Fruit fly (Drosophila melanogaster): ENCODE results near the gene primo-1.

Gene primo-1

DNA sequence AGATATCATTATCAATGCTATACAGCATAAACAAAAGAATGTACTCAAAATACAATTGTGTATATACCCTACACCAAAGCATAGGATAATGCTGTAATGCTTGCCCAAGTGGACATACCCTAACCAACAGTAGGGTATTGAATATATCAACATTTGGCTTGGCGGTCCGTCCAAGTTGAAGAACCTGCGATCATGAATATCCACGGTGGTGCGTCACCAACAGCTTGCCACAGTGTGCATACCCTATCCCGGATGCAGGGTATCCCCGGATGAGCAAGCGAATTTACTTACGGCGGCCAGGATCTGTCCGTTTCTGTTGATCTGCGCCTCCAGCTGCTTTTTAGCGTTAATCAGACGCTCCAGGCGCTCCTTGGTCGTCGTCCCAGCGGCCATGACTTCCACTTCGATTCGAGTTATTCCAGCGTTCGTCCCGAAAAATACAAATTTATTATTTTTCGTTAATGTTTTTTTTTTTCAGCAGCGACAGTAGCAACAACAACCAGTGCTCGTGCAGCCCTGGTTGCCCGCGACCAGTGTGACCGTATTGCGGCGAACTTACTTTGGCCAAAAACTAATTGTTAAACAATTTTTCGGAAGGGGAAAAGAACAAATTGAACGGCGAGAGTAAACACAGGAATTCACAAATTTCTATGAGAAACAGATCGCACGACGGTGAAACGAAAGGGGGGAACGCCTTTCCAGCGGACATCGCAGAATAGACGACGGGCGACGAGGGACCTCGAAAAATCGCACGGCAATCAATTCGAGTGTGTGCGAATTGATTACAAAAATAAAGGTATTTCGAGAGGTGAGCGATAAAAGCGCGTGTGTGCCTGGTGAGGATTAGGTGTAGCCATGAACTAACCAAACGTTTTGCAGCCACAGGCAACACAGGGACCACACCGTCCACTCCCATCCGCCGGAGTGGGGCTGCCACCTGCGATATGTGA lies 35.2 kb downstream of the primo-1 start, which contains the start of the genes Lkb1 and CG9588 (continued):
- TF ChIP-seq nom (GFP tag; optimal IDR thresholded peaks at IDR 0.05) (peak; percentile 40), CG11504 (tag; optimal IDR thresholded peaks at IDR 0.05) (peak; percentile 17), zen2 (GFP tag; IDR thresholded peaks at IDR 0.05; ENCODE audit: partially characterized antibody) (no peak), CG6791 (GFP tag; IDR thresholded peaks at IDR 0.05; ENCODE audit: partially characterized antibody) (peak; percentile 52; the same call in 2 of the 3 replicates), CG6175 (GFP tag; IDR thresholded peaks at IDR 0.05) (peak; percentile 57; the same call in 1 of the 3 replicates), ind (GFP tag; optimal IDR thresholded peaks at IDR 0.05) (peak; percentile 70), sens-2 (GFP tag; IDR thresholded peaks at IDR 0.05) (no peak), crp (GFP tag; optimal IDR thresholded peaks at IDR 0.05) (no peak), BtbVII (GFP tag; optimal IDR thresholded peaks at IDR 0.05) (no peak), Nf-YC (tag; optimal IDR thresholded peaks at IDR 0.05) (no peak), gfzf (GFP tag; optimal IDR thresholded peaks at IDR 0.05) (peak; percentile 86), kay (GFP tag; optimal IDR thresholded peaks at IDR 0.05) (peak; percentile 11), Mad (GFP tag; optimal IDR thresholded peaks at IDR 0.05) (peak; percentile 2), jumu (GFP tag; optimal IDR thresholded peaks at IDR 0.05) (peak; percentile 52), exex (tag; optimal IDR thresholded peaks at IDR 0.05) (no peak), CG3163 (GFP tag; optimal IDR thresholded peaks at IDR 0.05) (no peak), Optix (GFP tag; IDR thresholded peaks at IDR 0.05) (peak; percentile 77), ham (GFP tag; IDR thresholded peaks at IDR 0.05) (0 out of 2 replicates have a peak, but pooled peaks have one; percentile 56), caup (GFP tag; optimal IDR thresholded peaks at IDR 0.05; ENCODE audit: severe bottlenecking) (peak; percentile 42), CG11456 (GFP tag; IDR thresholded peaks at IDR 0.05) (peak; percentile 90), YL-1 (GFP tag; optimal IDR thresholded peaks at IDR 0.05) (peak; percentile 88), Spps (tag; optimal IDR thresholded peaks at IDR 0.05) (no peak), Oli (tag; optimal IDR thresholded peaks at IDR 0.05) (peak; percentile 22), kah (GFP tag; optimal IDR thresholded peaks at IDR 0.05) (no peak), CG10267 (tag; optimal IDR thresholded peaks at IDR 0.05) (peak; percentile 28), ara (GFP tag; IDR thresholded peaks at IDR 0.05) (peak; percentile 80), Bgb (GFP tag; IDR thresholded peaks at IDR 0.05; ENCODE audit: partially characterized antibody) (no peak), CG12659 (GFP tag; optimal IDR thresholded peaks at IDR 0.05) (peak; percentile 34), CG7839 (tag; optimal IDR thresholded peaks at IDR 0.05) (peak; percentile 39), dati (GFP tag; IDR thresholded peaks at IDR 0.05) (peak; percentile 20; the same call in 1 of the 2 replicates), zf30C (GFP tag; optimal IDR thresholded peaks at IDR 0.05) (no peak), slou (GFP tag; optimal IDR thresholded peaks at IDR 0.05) (no peak), Ada2b (GFP tag; IDR thresholded peaks at IDR 0.05) (peak; percentile 67), CG12299 (tag; optimal IDR thresholded peaks at IDR 0.05) (peak; percentile 9), CG4328 (GFP tag; optimal IDR thresholded peaks at IDR 0.05) (no peak), NC2β (GFP tag; optimal IDR thresholded peaks at IDR 0.05) (no peak), E2f2 (GFP tag; IDR thresholded peaks at IDR 0.05) (peak; percentile 32; the same call in 1 of the 2 replicates), CrebB (tag; optimal IDR thresholded peaks at IDR 0.05) (no peak), B-H2 (GFP tag; optimal IDR thresholded peaks at IDR 0.05) (no peak), Fer2 (tag; optimal IDR thresholded peaks at IDR 0.05) (no peak), her (GFP tag; optimal IDR thresholded peaks at IDR 0.05) (no peak), ap (GFP tag; IDR thresholded peaks at IDR 0.05) (peak; percentile 76), so (GFP tag; IDR thresholded peaks at IDR 0.05) (peak; percentile 72; the same call in 2 of the 3 replicates), dan (GFP tag; IDR thresholded peaks at IDR 0.05) (0 out of 2 replicates have a peak, but pooled peaks have one; percentile 42), Hr51 (GFP tag; optimal IDR thresholded peaks at IDR 0.05) (no peak), tx (GFP tag; optimal IDR thresholded peaks at IDR 0.05) (peak; percentile 1), z (GFP tag; IDR thresholded peaks at IDR 0.05) (no peak)
